Fruit fly (Drosophila melanogaster): ENCODE data around the gene CG13280.
A peak's percentile ranks its signal among the peaks of the same experiment; 100 is the strongest.

CG13280 gene

dm6 chr2L:16839665-16840064 is 18.8 kb upstream of the CG13280 start (continued):
- TF ChIP-seq chinmo (GFP tag; IDR thresholded peaks at IDR 0.05; ENCODE audit: partially characterized antibody) (0 out of 4 replicates have a peak, but pooled peaks have one; percentile 44), sd (tag; optimal IDR thresholded peaks at IDR 0.05) (peak; percentile 92), chn (GFP tag; optimal IDR thresholded peaks at IDR 0.05) (no peak), gem (tag; optimal IDR thresholded peaks at IDR 0.05) (no peak), CG2875 (GFP tag; optimal IDR thresholded peaks at IDR 0.05) (no peak), Neu2 (GFP tag; optimal IDR thresholded peaks at IDR 0.05; ENCODE audit: borderline replicate concordance) (no peak), ase (GFP tag; IDR thresholded peaks at IDR 0.05) (no peak), CG4282 (GFP tag; optimal IDR thresholded peaks at IDR 0.05) (no peak)

- TF ChIP-seq NK7.1 (GFP tag; optimal IDR thresholded peaks at IDR 0.05) = no peak
- TF ChIP-seq CG17612 (GFP tag; IDR thresholded peaks at IDR 0.05) = no peak
- TF ChIP-seq CG18476 (GFP tag; optimal IDR thresholded peaks at IDR 0.05) = no peak
- no peak for TF ChIP-seq Sry-β (GFP tag; optimal IDR thresholded peaks at IDR 0.05)
- TF ChIP-seq sqz (GFP tag; optimal IDR thresholded peaks at IDR 0.05) = no peak
- TF ChIP-seq D19A (tag; optimal IDR thresholded peaks at IDR 0.05) = no peak
- no peak for TF ChIP-seq Meics (GFP tag; optimal IDR thresholded peaks at IDR 0.05)
- TF ChIP-seq eyg (GFP tag; optimal IDR thresholded peaks at IDR 0.05) = no peak
- no peak for TF ChIP-seq CG15073 (GFP tag; optimal IDR thresholded peaks at IDR 0.05)
- TF ChIP-seq ab (GFP tag; optimal IDR thresholded peaks at IDR 0.05) = no peak
- no peak for TF ChIP-seq CG14965 (GFP tag; optimal IDR thresholded peaks at IDR 0.05; ENCODE audit: borderline replicate concordance)
- TF ChIP-seq hth (optimal IDR thresholded peaks at IDR 0.05) = no peak
- TF ChIP-seq ac (GFP tag; optimal IDR thresholded peaks at IDR 0.05) = no peak
- TF ChIP-seq vfl (GFP tag; optimal IDR thresholded peaks at IDR 0.05) = no peak
- no peak for TF ChIP-seq CG18764 (GFP tag; optimal IDR thresholded peaks at IDR 0.05)
- no peak for TF ChIP-seq lov (optimal IDR thresholded peaks at IDR 0.05)
- no peak for TF ChIP-seq lov (GFP tag; IDR thresholded peaks at IDR 0.05)
These were observed 16.8 kb upstream of the CG13280 start, which contains the start of the genes SclA and SclB for dm6 chr2L:16837672-16838071. SclA (plus strand) TSS chr2L:16837972. SclB (plus strand) TSS chr2L:16837972.

- peak in 1 of 2 experiments; percentile 5 for TF ChIP-seq Pdp1 (GFP tag; optimal IDR thresholded peaks at IDR 0.05)
- TF ChIP-seq CG3065 (GFP tag; optimal IDR thresholded peaks at IDR 0.05) = no peak
These were observed 16.3 kb upstream of the CG13280 start, which contains the start of gene Nepl9 for dm6 chr2L:16837158-16837557. Nepl9 (minus strand) TSS chr2L:16837258.

dm6 chr2L:16834402-16834801 is 13.5 kb upstream of the CG13280 start, which contains the start of gene CG13282:
CG13282 (minus strand) TSS chr2L:16834502.
- TF ChIP-seq eve (GFP tag; optimal IDR thresholded peaks at IDR 0.05) (no peak), Ets97D (GFP tag; optimal IDR thresholded peaks at IDR 0.05) (no peak), inv (GFP tag; IDR thresholded peaks at IDR 0.05; ENCODE audit: partially characterized antibody) (no peak), Usf (GFP tag; optimal IDR thresholded peaks at IDR 0.05) (no peak), lab (GFP tag; optimal IDR thresholded peaks at IDR 0.05) (no peak), CG1602 (GFP tag; optimal IDR thresholded peaks at IDR 0.05) (no peak)

dm6 chr2L:16826872-16827506 is 6.1 kb upstream of the CG13280 start, which contains the start of gene AspRS-m:
AspRS-m (plus strand) TSS chr2L:16827078.
- no peak for TF ChIP-seq ttk (GFP tag; IDR thresholded peaks at IDR 0.05)
- TF ChIP-seq CG7745 (tag; optimal IDR thresholded peaks at IDR 0.05) = no peak
- TF ChIP-seq CG6272 (GFP tag; IDR thresholded peaks at IDR 0.05) = 0 out of 2 replicates have a peak, but pooled peaks have one; percentile 14
- TF ChIP-seq Nf-YA (GFP tag; IDR thresholded peaks at IDR 0.05) = no peak; the same call in 1 of the 2 replicates
- TF ChIP-seq Trl (optimal IDR thresholded peaks at IDR 0.05) = no peak
- TF ChIP-seq Trl (GFP tag; optimal IDR thresholded peaks at IDR 0.05) = no peak
- TF ChIP-seq CG43689 (GFP tag; IDR thresholded peaks at IDR 0.05) = no peak
- TF ChIP-seq az2 (GFP tag; optimal IDR thresholded peaks at IDR 0.05) = peak; percentile 17
- TF ChIP-seq CG5953 (GFP tag; IDR thresholded peaks at IDR 0.05) = no peak
- no peak for TF ChIP-seq Fer1 (GFP tag; optimal IDR thresholded peaks at IDR 0.05)
- no peak for TF ChIP-seq sc (optimal IDR thresholded peaks at IDR 0.05)
- TF ChIP-seq sc (GFP tag; optimal IDR thresholded peaks at IDR 0.05) = no peak
- TF ChIP-seq salm (tag; optimal IDR thresholded peaks at IDR 0.05) = no peak
- TF ChIP-seq slbo (GFP tag; IDR thresholded peaks at IDR 0.05) = peak; percentile 75

Measured in whole organism, embryonic.